Worm (Caenorhabditis elegans) whole organism, L2 larva: ENCODE data around the gene zmp-3.

Experiments used
- F13H6.1 ChIP-seq: sonication (generic microtip); optimal IDR thresholded peaks from 2 replicates; lab custom pipeline; 2016; ENCODE audit warnings: missing genetic modification characterization, missing compliant biosample characterization
- R02D3.7 ChIP-seq: fragments of 150-350 bp; optimal IDR thresholded peaks from 2 replicates; lab custom pipeline; 2014; ENCODE audit warnings: missing biosample characterization, missing genetic modification characterization
- ZK546.5 ChIP-seq: sonication (generic microtip); optimal IDR thresholded peaks from 2 replicates; lab custom pipeline; 2017; ENCODE audit warnings: missing biosample characterization, missing genetic modification characterization
- aly-2 ChIP-seq: fragments of 150-350 bp; optimal IDR thresholded peaks from 2 replicates; lab custom pipeline; 2014; ENCODE audit warnings: missing biosample characterization, missing genetic modification characterization
- blmp-1 ChIP-seq: sonication (generic microtip); optimal IDR thresholded peaks from 2 replicates; lab custom pipeline; 2017; ENCODE audit warnings: missing genetic modification characterization, mild to moderate bottlenecking, missing compliant biosample characterization, antibody characterized with exemption, moderate library complexity; ENCODE audit not compliant: insufficient read depth
- ceh-16 ChIP-seq: fragments of 150-350 bp; optimal IDR thresholded peaks from 2 replicates; lab custom pipeline; 2014; ENCODE audit warnings: missing biosample characterization, missing genetic modification characterization
- ceh-82 ChIP-seq: fragments of 150-350 bp; optimal IDR thresholded peaks from 2 replicates; lab custom pipeline; 2014; ENCODE audit warnings: missing biosample characterization, missing genetic modification characterization
- crh-2 ChIP-seq: sonication (generic microtip); optimal IDR thresholded peaks from 2 replicates; lab custom pipeline; 2017; ENCODE audit warnings: missing biosample characterization, missing genetic modification characterization
- dmd-4 ChIP-seq: sonication (generic microtip); optimal IDR thresholded peaks from 2 replicates; lab custom pipeline; 2017; ENCODE audit warnings: missing biosample characterization, missing genetic modification characterization
- egl-27 ChIP-seq: sonication (generic microtip); optimal IDR thresholded peaks from 3 replicates; lab custom pipeline; 2017; ENCODE audit warnings: missing biosample characterization, missing genetic modification reagents, missing genetic modification characterization
- gmeb-1 ChIP-seq: fragments of 150-350 bp; optimal IDR thresholded peaks from 2 replicates; lab custom pipeline; 2014; ENCODE audit warnings: missing biosample characterization, missing genetic modification characterization
- lin-13 ChIP-seq: fragments of 150-350 bp; optimal IDR thresholded peaks from 2 replicates; lab custom pipeline; 2014; ENCODE audit warnings: missing biosample characterization, missing genetic modification reagents, missing genetic modification characterization
- lsy-2 ChIP-seq, 2 experiments: fragments of 150-350 bp in 1 of 2; sonication (generic microtip) in 1 of 2; optimal IDR thresholded peaks; 2 replicates each; lab custom pipeline; 2014 to 2017; ENCODE audit warnings: missing biosample characterization in 2 of 2, missing genetic modification characterization in 2 of 2
- mab-5 ChIP-seq: fragments of 150-350 bp; optimal IDR thresholded peaks from 2 replicates; lab custom pipeline; 2014; ENCODE audit warnings: missing biosample characterization, missing genetic modification characterization
- nhr-10 ChIP-seq: sonication (generic microtip); optimal IDR thresholded peaks from 2 replicates; lab custom pipeline; 2017; ENCODE audit warnings: missing biosample characterization, missing genetic modification characterization
- nhr-11 ChIP-seq: fragments of 150-350 bp; optimal IDR thresholded peaks from 2 replicates; lab custom pipeline; 2014; ENCODE audit warnings: missing biosample characterization, missing genetic modification characterization
- nhr-12 ChIP-seq: fragments of 150-350 bp; optimal IDR thresholded peaks from 2 replicates; lab custom pipeline; 2014; ENCODE audit warnings: missing biosample characterization, missing genetic modification characterization
- nhr-129 ChIP-seq: fragments of 150-350 bp; optimal IDR thresholded peaks from 2 replicates; lab custom pipeline; 2014; ENCODE audit warnings: missing biosample characterization, missing genetic modification characterization
- nhr-21 ChIP-seq: fragments of 150-350 bp; optimal IDR thresholded peaks from 2 replicates; lab custom pipeline; 2014; ENCODE audit warnings: missing biosample characterization, missing genetic modification characterization
- nhr-23 ChIP-seq: fragments of 150-350 bp; optimal IDR thresholded peaks from 2 replicates; lab custom pipeline; 2014; ENCODE audit warnings: missing biosample characterization, missing genetic modification reagents, missing genetic modification characterization
- nhr-25 ChIP-seq: fragments of 150-350 bp; sonication (generic microtip); optimal IDR thresholded peaks from 3 replicates; lab custom pipeline; 2014; ENCODE audit warnings: missing biosample characterization, missing genetic modification characterization
- nhr-6 ChIP-seq: fragments of 150-350 bp; optimal IDR thresholded peaks from 2 replicates; lab custom pipeline; 2014; ENCODE audit warnings: missing biosample characterization, missing genetic modification characterization
- peb-1 ChIP-seq: fragments of 150-350 bp; optimal IDR thresholded peaks from 2 replicates; lab custom pipeline; 2014; ENCODE audit warnings: missing biosample characterization, missing genetic modification characterization
- skn-1 ChIP-seq: sonication (generic microtip); optimal IDR thresholded peaks from 2 replicates; lab custom pipeline; 2017; ENCODE audit warnings: missing biosample characterization, missing genetic modification characterization
- sma-3 ChIP-seq: sonication (generic microtip); optimal IDR thresholded peaks from 2 replicates; lab custom pipeline; 2016; ENCODE audit warnings: missing genetic modification reagents, missing genetic modification characterization, missing compliant biosample characterization
- sma-9 ChIP-seq, 2 experiments: fragments of 150-350 bp in 1 of 2; sonication (generic microtip) in 1 of 2; optimal IDR thresholded peaks; 2 replicates each; lab custom pipeline; 2014 to 2016; ENCODE audit warnings: missing genetic modification characterization in 2 of 2, mild to moderate bottlenecking in 1 of 2, missing biosample characterization in 1 of 2, missing compliant biosample characterization in 1 of 2, missing genetic modification reagents in 1 of 2, moderate library complexity in 1 of 2
- snpc-4 ChIP-seq: fragments of 150-350 bp; optimal IDR thresholded peaks from 2 replicates; lab custom pipeline; 2014; ENCODE audit warnings: missing biosample characterization, missing genetic modification characterization
- unc-55 ChIP-seq: fragments of 150-350 bp; sonication (generic microtip); optimal IDR thresholded peaks from 3 replicates; lab custom pipeline; 2014; ENCODE audit warnings: missing biosample characterization, missing genetic modification reagents, missing genetic modification characterization
- zag-1 ChIP-seq: fragments of 150-350 bp; optimal IDR thresholded peaks from 2 replicates; lab custom pipeline; 2014; ENCODE audit warnings: missing biosample characterization, missing genetic modification characterization
- ztf-1 ChIP-seq: fragments of 200-800 bp; sonication (Bioruptor generic); conservative IDR thresholded peaks from 2 replicates; pipeline ENCODE4 v1.3.6; 2022; ENCODE audit warnings: missing genetic modification characterization, missing compliant biosample characterization
- ztf-11 ChIP-seq: sonication (generic microtip); optimal IDR thresholded peaks from 2 replicates; lab custom pipeline; 2017; ENCODE audit warnings: missing biosample characterization, missing genetic modification characterization
- ztf-4 ChIP-seq: fragments of 150-350 bp; optimal IDR thresholded peaks from 2 replicates; lab custom pipeline; 2014; ENCODE audit warnings: missing biosample characterization, missing genetic modification characterization

The zmp-3 gene

DNA sequence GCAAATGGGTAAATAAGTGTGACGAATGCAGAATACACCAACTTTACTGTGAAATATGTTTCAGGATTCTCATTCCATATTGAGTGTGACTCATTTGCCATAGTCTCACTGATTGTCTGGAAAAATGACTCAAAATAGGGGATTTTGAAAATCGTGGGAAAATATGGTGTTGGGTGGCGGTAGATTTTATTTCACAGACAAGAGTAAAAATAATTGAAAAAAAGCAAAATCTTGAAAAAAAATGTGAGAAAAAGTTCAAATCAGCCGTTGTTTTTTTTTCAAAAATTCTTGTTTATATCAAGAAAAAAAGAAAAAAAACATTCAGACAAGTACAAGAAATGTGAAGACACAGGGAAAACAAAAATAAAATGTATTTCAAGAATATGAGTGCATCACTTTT, 13.2 kb upstream of the zmp-3 start, which contains the start of gene srh-38:
TSS of gene srh-38 (minus strand) at position 101 of the 400 bp plus-strand sequence.
- no peak for TF ChIP-seq lsy-2 (tag; optimal IDR thresholded peaks at IDR 0.05; lab: Kevin White, UChicago)
- no peak for TF ChIP-seq ztf-11 (tag; lab: Kevin White, UChicago)
- no peak for TF ChIP-seq nhr-12 (tag; lab: Kevin White, UChicago)
- TF ChIP-seq R02D3.7 = no peak
- no peak for TF ChIP-seq egl-27 (tag; lab: Kevin White, UChicago)
- no peak for TF ChIP-seq nhr-21 (tag; lab: Kevin White, UChicago)
- TF ChIP-seq nhr-129 (tag; lab: Kevin White, UChicago) = no peak
- no peak for TF ChIP-seq ceh-16 (tag; lab: Kevin White, UChicago)
- no peak for TF ChIP-seq nhr-25 (tag; lab: Kevin White, UChicago)
- no peak for TF ChIP-seq lin-13 (GFP tag; lab: Kevin White, UChicago)
- TF ChIP-seq ztf-1 = no peak
- no peak for TF ChIP-seq nhr-11 (tag; lab: Kevin White, UChicago)
- TF ChIP-seq crh-2 (tag; lab: Kevin White, UChicago) = no peak
- TF ChIP-seq, all 48 proteins: peak for 0

DNA sequence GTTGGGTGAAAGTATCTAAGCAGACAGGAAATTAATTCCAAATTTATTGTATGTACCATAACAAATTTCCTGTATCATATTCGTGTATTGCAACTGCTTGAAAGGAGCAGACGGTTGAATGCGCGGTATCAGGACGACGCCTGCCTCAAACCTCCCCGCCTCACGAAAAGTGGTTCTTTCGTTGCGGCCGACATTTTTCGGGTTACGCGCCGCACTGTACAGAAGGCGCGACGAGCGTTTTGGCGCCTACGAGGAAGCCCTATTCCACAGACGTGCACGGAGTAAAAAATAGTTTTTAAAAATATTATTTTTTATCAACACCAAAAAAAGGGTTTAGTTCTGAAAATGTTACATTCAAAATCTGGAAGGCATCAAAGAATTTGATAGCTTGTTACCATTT, 10.7 kb upstream of the zmp-3 start:
- TF ChIP-seq nhr-23 (no peak), nhr-6 (no peak), skn-1 (tag; lab: Kevin White, UChicago) (no peak), gmeb-1 (tag; lab: Kevin White, UChicago) (no peak), ceh-82 (tag; lab: Kevin White, UChicago) (no peak), unc-55 (GFP tag; lab: Kevin White, UChicago) (no peak), nhr-25 (tag; lab: Kevin White, UChicago) (no peak)

- TF ChIP-seq sma-3 (GFP tag; lab: Kevin White, UChicago) (no peak), gmeb-1 (tag; lab: Kevin White, UChicago) (no peak), blmp-1 (tag; lab: Kevin White, UChicago) (no peak), sma-9 (GFP tag; optimal IDR thresholded peaks at IDR 0.05; lab: Kevin White, UChicago) (no peak), sma-9 (tag; optimal IDR thresholded peaks at IDR 0.05; lab: Kevin White, UChicago) (no peak), mab-5 (tag; lab: Kevin White, UChicago) (no peak), nhr-21 (tag; lab: Kevin White, UChicago) (no peak), crh-2 (tag; lab: Kevin White, UChicago) (no peak), nhr-10 (tag; lab: Kevin White, UChicago) (no peak), nhr-129 (tag; lab: Kevin White, UChicago) (no peak), nhr-11 (tag; lab: Kevin White, UChicago) (no peak), ztf-11 (tag; lab: Kevin White, UChicago) (no peak), dmd-4 (tag; lab: Kevin White, UChicago) (no peak), F13H6.1 (tag; lab: Kevin White, UChicago) (no peak), nhr-25 (tag; lab: Kevin White, UChicago) (no peak), nhr-23 (no peak)
These were observed 4.5 kb upstream of the zmp-3 start, which contains the start of gene srh-146 for ce11 chrV:2913948-2914347. srh-146 (plus strand) TSS chrV:2914248.

DNA sequence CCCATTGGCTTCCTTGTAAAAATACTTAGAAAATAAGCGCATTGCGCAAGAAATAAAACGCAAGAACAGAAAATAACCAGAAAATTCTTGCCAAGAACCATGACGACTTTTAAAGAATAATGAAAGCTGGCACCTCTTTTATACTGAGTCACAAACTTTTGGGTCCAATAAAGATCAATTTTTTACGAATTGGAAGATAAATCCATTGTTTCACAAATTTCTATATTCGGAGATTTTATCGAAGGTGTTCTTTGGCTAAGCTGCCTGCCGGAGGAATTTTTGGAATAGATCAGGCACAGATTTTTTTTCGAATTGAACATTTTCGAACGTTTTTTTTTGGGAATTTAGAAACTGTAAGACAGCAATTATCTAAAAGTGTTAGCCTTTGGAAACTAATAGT, 3.5 kb upstream of the zmp-3 start, which contains the start of gene C31B8.9:
TSS of gene C31B8.9 (minus strand) at position 101 of the 400 bp plus-strand sequence.
- no peak for TF ChIP-seq snpc-4 (tag; lab: Kevin White, UChicago)
- TF ChIP-seq sma-3 (GFP tag; lab: Kevin White, UChicago) = no peak
- TF ChIP-seq unc-55 (GFP tag; lab: Kevin White, UChicago) = no peak
- no peak for TF ChIP-seq egl-27 (tag; lab: Kevin White, UChicago)
- no peak for TF ChIP-seq peb-1
- TF ChIP-seq zag-1 (tag; lab: Kevin White, UChicago) = no peak
- no peak for TF ChIP-seq nhr-10 (tag; lab: Kevin White, UChicago)
- no peak for TF ChIP-seq ztf-4
- no peak for TF ChIP-seq nhr-12 (tag; lab: Kevin White, UChicago)
- TF ChIP-seq ceh-16 (tag; lab: Kevin White, UChicago) = no peak
- TF ChIP-seq ZK546.5 (tag; lab: Kevin White, UChicago) = no peak
- TF ChIP-seq nhr-25 (tag; lab: Kevin White, UChicago) = no peak
- no peak for TF ChIP-seq aly-2 (tag; lab: Kevin White, UChicago)
- no peak for TF ChIP-seq sma-9 (GFP tag; optimal IDR thresholded peaks at IDR 0.05; lab: Kevin White, UChicago)
- TF ChIP-seq sma-9 (tag; optimal IDR thresholded peaks at IDR 0.05; lab: Kevin White, UChicago) = no peak
- TF ChIP-seq blmp-1 (tag; lab: Kevin White, UChicago) = no peak
- TF ChIP-seq crh-2 (tag; lab: Kevin White, UChicago) = no peak
- no peak for TF ChIP-seq ztf-11 (tag; lab: Kevin White, UChicago)
- TF ChIP-seq dmd-4 (tag; lab: Kevin White, UChicago) = no peak
- TF ChIP-seq skn-1 (tag; lab: Kevin White, UChicago) = no peak
